Worm (Caenorhabditis elegans): ENCODE results near the gene glb-1.

Gene glb-1

DNA sequence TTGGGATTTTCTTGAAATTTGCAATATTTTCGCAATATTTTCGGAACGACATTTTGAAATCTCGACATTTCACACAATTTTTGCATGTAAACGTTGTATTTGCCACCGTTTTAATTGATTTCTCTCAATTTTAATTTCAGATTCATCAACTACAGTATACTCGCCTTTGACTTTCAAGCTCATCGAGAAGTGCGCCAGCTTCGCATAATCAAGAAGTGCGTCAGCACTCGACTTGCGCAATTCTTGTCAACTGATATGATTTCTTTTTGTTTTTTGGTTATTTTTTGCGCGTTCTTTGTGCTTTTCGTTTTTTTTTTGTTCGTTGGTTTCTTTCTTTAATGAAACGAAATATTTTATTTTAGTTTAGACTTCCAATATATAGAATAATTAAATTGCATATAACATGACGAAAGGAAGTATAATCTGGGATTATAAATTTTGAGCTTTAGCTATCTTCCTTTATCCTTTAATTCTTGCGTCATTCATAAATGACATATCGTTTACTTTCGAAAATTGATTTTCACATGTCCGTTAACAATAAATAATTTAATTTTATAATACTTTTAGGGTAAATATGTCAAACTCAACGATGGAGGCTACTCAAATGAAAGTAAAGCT is 35.8 kb downstream of the glb-1 start, which contains the start of gene famh-136 (continued):
- TF ChIP-seq let-526 (GFP tag; IDR thresholded peaks at IDR 0.05) (no peak), F57A8.1 (GFP tag; optimal IDR thresholded peaks at IDR 0.05) (no peak), lsy-27 (tag; optimal IDR thresholded peaks at IDR 0.05; ENCODE audit: borderline replicate concordance, insufficient read depth) (no peak), F22D6.2 (tag; optimal IDR thresholded peaks at IDR 0.05) (peak; percentile 67), zfh-2 (GFP tag; conservative IDR thresholded peaks at IDR 0.05) (no peak), hrde-1 (tag; optimal IDR thresholded peaks at IDR 0.05; ENCODE audit: borderline replicate concordance) (no peak), unc-62 (GFP tag; optimal IDR thresholded peaks at IDR 0.05) (no peak), nfyb-1 (GFP tag; IDR thresholded peaks at IDR 0.05) (peak; percentile 80), K12H6.12 (tag; optimal IDR thresholded peaks at IDR 0.05) (peak; percentile 48), madf-3 (GFP tag; IDR thresholded peaks at IDR 0.05) (no peak), ekl-4 (GFP tag; IDR thresholded peaks at IDR 0.05) (peak; percentile 67; the same call in 1 of the 2 replicates), ztf-28 (GFP tag; IDR thresholded peaks at IDR 0.05) (no peak), snpc-4 (GFP tag; optimal IDR thresholded peaks at IDR 0.05) (peak; percentile 53), snpc-4 (tag; optimal IDR thresholded peaks at IDR 0.05) (peak; percentile 50 to 74 (median 64)), ceh-40 (GFP tag; IDR thresholded peaks at IDR 0.05) (no peak), F33H1.4 (GFP tag; IDR thresholded peaks at IDR 0.05) (peak; percentile 74), ztf-18 (tag; optimal IDR thresholded peaks at IDR 0.05) (peak; percentile 99), C06A6.2 (GFP tag; conservative IDR thresholded peaks at IDR 0.05) (0 out of 2 replicates have a peak, but pooled peaks have one; percentile 20), unc-130 (GFP tag; optimal IDR thresholded peaks at IDR 0.05) (peak; percentile 4), F52B5.7 (tag; optimal IDR thresholded peaks at IDR 0.05) (no peak), hmg-1.2 (GFP tag; IDR thresholded peaks at IDR 0.05) (peak; percentile 57), rpc-1 (optimal IDR thresholded peaks at IDR 0.05) (no peak), rpc-1 (tag; optimal IDR thresholded peaks at IDR 0.05) (no peak), somi-1 (GFP tag; optimal IDR thresholded peaks at IDR 0.05) (peak; percentile 66), ceh-58 (GFP tag; IDR thresholded peaks at IDR 0.05) (no peak), repo-1 (tag; optimal IDR thresholded peaks at IDR 0.05) (peak; percentile 61), aptf-2 (GFP tag; conservative IDR thresholded peaks at IDR 0.05) (no peak), tlf-1 (GFP tag; optimal IDR thresholded peaks at IDR 0.05) (peak; percentile 77), sea-2 (GFP tag; IDR thresholded peaks at IDR 0.05) (no peak), ztf-3 (GFP tag; optimal IDR thresholded peaks at IDR 0.05) (no peak), dox-1 (GFP tag; IDR thresholded peaks at IDR 0.05) (peak; percentile 85), mel-28 (tag; optimal IDR thresholded peaks at IDR 0.05; ENCODE audit: borderline replicate concordance) (no peak), ceh-79 (tag; optimal IDR thresholded peaks at IDR 0.05) (no peak), snpc-1.3 (tag; optimal IDR thresholded peaks at IDR 0.05; ENCODE audit: insufficient read depth) (peak; percentile 27), B0035.1 (tag; optimal IDR thresholded peaks at IDR 0.05) (no peak), nhr-27 (tag; optimal IDR thresholded peaks at IDR 0.05) (no peak), F37B4.10 (GFP tag; IDR thresholded peaks at IDR 0.05) (no peak), him-1 (tag; optimal IDR thresholded peaks at IDR 0.05) (peak; percentile 12), ceh-27 (GFP tag; optimal IDR thresholded peaks at IDR 0.05) (peak; percentile 20), nhr-120 (GFP tag; IDR thresholded peaks at IDR 0.05) (no peak), ccch-3 (GFP tag; optimal IDR thresholded peaks at IDR 0.05) (no peak), B0019.2 (GFP tag; conservative IDR thresholded peaks at IDR 0.05) (peak; percentile 48; the same call in 1 of the 2 replicates), gei-17 (GFP tag; optimal IDR thresholded peaks at IDR 0.05) (peak; percentile 40), mes-4 (tag; optimal IDR thresholded peaks at IDR 0.05) (no peak), bed-2 (GFP tag; IDR thresholded peaks at IDR 0.05) (no peak), Y56A3A.18 (GFP tag; IDR thresholded peaks at IDR 0.05) (peak; percentile 30; the same call in 1 of the 2 replicates), T07F8.4 (tag; optimal IDR thresholded peaks at IDR 0.05) (peak; percentile 5), let-607 (tag; optimal IDR thresholded peaks at IDR 0.05) (peak; percentile 39 to 76)
